Fruit fly (Drosophila melanogaster): ENCODE results near the gene Sac1.

The Sac1 gene

DNA sequence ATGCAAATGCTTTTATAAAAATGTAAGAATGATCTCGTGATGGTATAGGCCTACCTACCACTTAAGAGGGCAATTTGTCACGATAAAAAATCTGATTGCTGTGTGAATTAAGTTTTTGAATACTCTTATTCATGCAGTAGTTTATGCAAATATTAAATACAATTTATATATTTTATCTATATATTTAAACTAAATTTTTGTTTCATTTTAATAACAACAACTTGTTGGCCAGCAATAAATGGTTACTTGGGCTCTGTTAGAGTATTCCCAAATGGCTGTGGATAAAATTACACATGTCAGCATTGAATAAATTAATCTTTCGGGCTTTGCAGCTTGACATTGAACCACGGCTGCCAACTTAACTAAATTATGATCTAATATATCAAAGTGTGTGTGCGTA is 10.9 kb downstream of the Sac1 start:
- TF ChIP-seq gsb-n (tag; optimal IDR thresholded peaks at IDR 0.05) = no peak
- TF ChIP-seq CG13123 (GFP tag; optimal IDR thresholded peaks at IDR 0.05) = no peak
- TF ChIP-seq Dip2 (GFP tag; IDR thresholded peaks at IDR 0.05) = no peak
- TF ChIP-seq sd (tag; optimal IDR thresholded peaks at IDR 0.05) = peak; percentile 18
- no peak for TF ChIP-seq CG4707 (GFP tag; optimal IDR thresholded peaks at IDR 0.05)
- TF ChIP-seq chm (GFP tag; IDR thresholded peaks at IDR 0.05) = no peak
- TF ChIP-seq CG12659 (GFP tag; optimal IDR thresholded peaks at IDR 0.05) = peak; percentile 17
- TF ChIP-seq CG14014 (GFP tag; IDR thresholded peaks at IDR 0.05) = peak; percentile 62; the same call in 1 of the 2 replicates
- no peak for TF ChIP-seq klu (GFP tag; IDR thresholded peaks at IDR 0.05)
- peak; percentile 4 for TF ChIP-seq Abd-B (GFP tag; optimal IDR thresholded peaks at IDR 0.05)
- TF ChIP-seq CG14441 (GFP tag; IDR thresholded peaks at IDR 0.05) = peak; percentile 41; the same call in 1 of the 2 replicates
- TF ChIP-seq CG15011 (GFP tag; optimal IDR thresholded peaks at IDR 0.05) = no peak
- no peak for TF ChIP-seq NK7.1 (GFP tag; optimal IDR thresholded peaks at IDR 0.05)
- TF ChIP-seq esg (GFP tag; conservative IDR thresholded peaks at IDR 0.05) = peak; percentile 29
- TF ChIP-seq CG32532 (GFP tag; IDR thresholded peaks at IDR 0.05) = peak; percentile 51
- TF ChIP-seq Dek (tag; optimal IDR thresholded peaks at IDR 0.05) = peak; percentile 28
- TF ChIP-seq bigmax (GFP tag; optimal IDR thresholded peaks at IDR 0.05) = no peak
- TF ChIP-seq CG2199 (GFP tag; IDR thresholded peaks at IDR 0.05) = no peak
- peak; percentile 35 for TF ChIP-seq E2f1 (GFP tag; IDR thresholded peaks at IDR 0.05)
- no peak for TF ChIP-seq hb (GFP tag; IDR thresholded peaks at IDR 0.05; ENCODE audit: partially characterized antibody)
- TF ChIP-seq Sox102F (GFP tag; optimal IDR thresholded peaks at IDR 0.05) = no peak
- TF ChIP-seq ato (GFP tag; IDR thresholded peaks at IDR 0.05; ENCODE audit: partially characterized antibody) = no peak
- TF ChIP-seq Fer3 (tag; optimal IDR thresholded peaks at IDR 0.05) = peak; percentile 53
- TF ChIP-seq CG9932 (GFP tag; IDR thresholded peaks at IDR 0.05) = peak; percentile 51
- TF ChIP-seq Aef1 (GFP tag; IDR thresholded peaks at IDR 0.05) = no peak
- peak; percentile 40 for TF ChIP-seq CoRest (tag; optimal IDR thresholded peaks at IDR 0.05)
- TF ChIP-seq CG13424 (tag; optimal IDR thresholded peaks at IDR 0.05) = peak; percentile 27
- peak; percentile 8 for TF ChIP-seq CG10147 (GFP tag; optimal IDR thresholded peaks at IDR 0.05)
- peak; percentile 62; the same call in 2 of the 3 replicates for TF ChIP-seq dysf (GFP tag; IDR thresholded peaks at IDR 0.05)
- peak; percentile 40 for TF ChIP-seq CG7839 (tag; optimal IDR thresholded peaks at IDR 0.05)
- TF ChIP-seq Opbp (GFP tag; IDR thresholded peaks at IDR 0.05; ENCODE audit: partially characterized antibody) = no peak
- peak; percentile 20 for TF ChIP-seq dmrt99B (tag; optimal IDR thresholded peaks at IDR 0.05)
- no peak for TF ChIP-seq CG18476 (GFP tag; optimal IDR thresholded peaks at IDR 0.05)
- no peak for TF ChIP-seq Blimp-1 (GFP tag; optimal IDR thresholded peaks at IDR 0.05)
- TF ChIP-seq prd (optimal IDR thresholded peaks at IDR 0.05) = no peak
- TF ChIP-seq prd (GFP tag; IDR thresholded peaks at IDR 0.05) = peak; percentile 29; the same call in 1 of the 3 replicates
- TF ChIP-seq CG4617 (GFP tag; optimal IDR thresholded peaks at IDR 0.05; ENCODE audit: borderline replicate concordance) = no peak
- TF ChIP-seq cwo (GFP tag; optimal IDR thresholded peaks at IDR 0.05) = peak; percentile 61
- TF ChIP-seq CG4404 (GFP tag; IDR thresholded peaks at IDR 0.05) = no peak
- TF ChIP-seq ssp (GFP tag; IDR thresholded peaks at IDR 0.05) = no peak
- TF ChIP-seq CG3838 (GFP tag; optimal IDR thresholded peaks at IDR 0.05) = no peak
- no peak for TF ChIP-seq p53 (GFP tag; optimal IDR thresholded peaks at IDR 0.05)
- peak; percentile 27; the same call in 1 of the 2 replicates for TF ChIP-seq lmd (GFP tag; IDR thresholded peaks at IDR 0.05)
- TF ChIP-seq sqz (GFP tag; optimal IDR thresholded peaks at IDR 0.05) = no peak
- no peak for TF ChIP-seq unc-4 (GFP tag; IDR thresholded peaks at IDR 0.05; ENCODE audit: partially characterized antibody)
- TF ChIP-seq stwl (tag; optimal IDR thresholded peaks at IDR 0.05) = no peak
- TF ChIP-seq hkb (optimal IDR thresholded peaks at IDR 0.05) = no peak
- TF ChIP-seq hkb (GFP tag; IDR thresholded peaks at IDR 0.05) = no peak
- TF ChIP-seq Atf6 (GFP tag; IDR thresholded peaks at IDR 0.05) = peak; percentile 66; the same call in 1 of the 2 replicates
- TF ChIP-seq PHDP (tag; optimal IDR thresholded peaks at IDR 0.05) = no peak
- no peak for TF ChIP-seq CG2116 (GFP tag; optimal IDR thresholded peaks at IDR 0.05)

Measured in whole organism, embryonic.